Fruit fly (Drosophila melanogaster): Measurements from ENCODE around the gene CG14074.
A peak's percentile ranks its signal among the peaks of the same experiment; 100 is the strongest.

The CG14074 gene

dm6 chr3L:18867521-18867920 is 1.5 kb downstream of the CG14074 start, which contains the start of gene Dysb (continued):
- peak; percentile 32 for TF ChIP-seq abd-A (tag; optimal IDR thresholded peaks at IDR 0.05)
- TF ChIP-seq sr (GFP tag; IDR thresholded peaks at IDR 0.05), result no peak; the same call in 2 of the 3 replicates
- TF ChIP-seq knrl (GFP tag; IDR thresholded peaks at IDR 0.05; ENCODE audit: partially characterized antibody), result no peak
- peak; percentile 88 for TF ChIP-seq CG17385 (GFP tag; optimal IDR thresholded peaks at IDR 0.05)
- peak; percentile 94 for TF ChIP-seq gem (tag; optimal IDR thresholded peaks at IDR 0.05)
- TF ChIP-seq Med (GFP tag), result peak; percentile 87
- TF ChIP-seq TFAM (GFP tag; optimal IDR thresholded peaks at IDR 0.05), result peak; percentile 8
- peak; percentile 79 for TF ChIP-seq CG12071 (GFP tag; optimal IDR thresholded peaks at IDR 0.05)
- TF ChIP-seq run (tag; optimal IDR thresholded peaks at IDR 0.05), result peak; percentile 76
- no peak for TF ChIP-seq Ets65A (GFP tag)
- peak; percentile 2 for TF ChIP-seq NC2β (GFP tag; optimal IDR thresholded peaks at IDR 0.05)
- peak; percentile 90 for TF ChIP-seq CG11504 (tag; optimal IDR thresholded peaks at IDR 0.05)
- peak; percentile 89 for TF ChIP-seq CoRest (tag; optimal IDR thresholded peaks at IDR 0.05)
- peak; percentile 92 for TF ChIP-seq Dbx (GFP tag; IDR thresholded peaks at IDR 0.05)
- peak; percentile 80; the same call in 2 of the 3 replicates for TF ChIP-seq ase (GFP tag; IDR thresholded peaks at IDR 0.05)
- peak; percentile 86 for TF ChIP-seq CG10979 (tag; optimal IDR thresholded peaks at IDR 0.05)
- TF ChIP-seq HmgZ (tag; optimal IDR thresholded peaks at IDR 0.05), result peak; percentile 87
- peak; percentile 88 for TF ChIP-seq gsb-n (tag; optimal IDR thresholded peaks at IDR 0.05)
- TF ChIP-seq trh (GFP tag; optimal IDR thresholded peaks at IDR 0.05), result peak; percentile 17
- TF ChIP-seq Pdp1 (GFP tag; optimal IDR thresholded peaks at IDR 0.05), result peak; percentile 49 to 61
- TF ChIP-seq Mes4 (GFP tag; optimal IDR thresholded peaks at IDR 0.05), result peak; percentile 27
- peak; percentile 4 for TF ChIP-seq pb (GFP tag; optimal IDR thresholded peaks at IDR 0.05)
- peak; percentile 78 for TF ChIP-seq bowl (GFP tag; IDR thresholded peaks at IDR 0.05)
- TF ChIP-seq ERR (GFP tag; optimal IDR thresholded peaks at IDR 0.05), result no peak
- TF ChIP-seq insv (GFP tag; optimal IDR thresholded peaks at IDR 0.05), result peak in 1 of 2 experiments; percentile 63
- peak; percentile 95 for TF ChIP-seq slbo (GFP tag; IDR thresholded peaks at IDR 0.05)
- peak; percentile 90 for TF ChIP-seq CG2678 (tag; optimal IDR thresholded peaks at IDR 0.05)
- TF ChIP-seq sim (GFP tag; IDR thresholded peaks at IDR 0.05), result peak; percentile 72
- TF ChIP-seq CG17186 (GFP tag; optimal IDR thresholded peaks at IDR 0.05), result no peak
- peak; percentile 84 for TF ChIP-seq cas (GFP tag; IDR thresholded peaks at IDR 0.05)
- TF ChIP-seq CG1233 (GFP tag; optimal IDR thresholded peaks at IDR 0.05), result peak; percentile 87
- no peak for TF ChIP-seq Bgb (GFP tag; IDR thresholded peaks at IDR 0.05; ENCODE audit: partially characterized antibody)
- peak; percentile 73 for TF ChIP-seq CG12942 (GFP tag; optimal IDR thresholded peaks at IDR 0.05)
- peak; percentile 67; the same call in 1 of the 2 replicates for TF ChIP-seq CG43689 (GFP tag; IDR thresholded peaks at IDR 0.05)
- peak; percentile 77; the same call in 1 of the 3 replicates for TF ChIP-seq ken (GFP tag; IDR thresholded peaks at IDR 0.05)
- peak; percentile 91 for TF ChIP-seq dmrt99B (tag; optimal IDR thresholded peaks at IDR 0.05)
- no peak for TF ChIP-seq CG14965 (GFP tag; optimal IDR thresholded peaks at IDR 0.05; ENCODE audit: borderline replicate concordance)
- TF ChIP-seq CG8478 (optimal IDR thresholded peaks at IDR 0.05), result no peak
- TF ChIP-seq CG4854 (GFP tag; optimal IDR thresholded peaks at IDR 0.05), result peak; percentile 17
- TF ChIP-seq CG11456 (GFP tag; IDR thresholded peaks at IDR 0.05), result no peak; the same call in 2 of the 3 replicates
- peak; percentile 31; the same call in 1 of the 2 replicates for TF ChIP-seq Ravus (GFP tag; IDR thresholded peaks at IDR 0.05)
- TF ChIP-seq Max (GFP tag; optimal IDR thresholded peaks at IDR 0.05), result peak; percentile 67
- TF ChIP-seq Fer1 (GFP tag; optimal IDR thresholded peaks at IDR 0.05), result peak; percentile 90
- TF ChIP-seq btn (GFP tag; optimal IDR thresholded peaks at IDR 0.05), result no peak
- no peak for TF ChIP-seq NC2α (GFP tag; optimal IDR thresholded peaks at IDR 0.05)
- TF ChIP-seq CG2889 (GFP tag; IDR thresholded peaks at IDR 0.05), result peak; percentile 76
- peak; percentile 63 for TF ChIP-seq Rx (GFP tag; IDR thresholded peaks at IDR 0.05)
- peak; percentile 23 for TF ChIP-seq Hmx (GFP tag; optimal IDR thresholded peaks at IDR 0.05)
- TF ChIP-seq CG34422 (GFP tag; IDR thresholded peaks at IDR 0.05), result peak; percentile 89
- no peak for TF ChIP-seq zf30C (GFP tag; optimal IDR thresholded peaks at IDR 0.05)
- peak; percentile 45 to 85 for TF ChIP-seq crp (GFP tag; optimal IDR thresholded peaks at IDR 0.05)
